Fruit fly (Drosophila melanogaster) S2 (cell line): ENCODE data around the gene CG10184.

Source experiments
- CG8478 ChIP-seq: fragments of >200 bp; optimal IDR thresholded peaks from 2 replicates; lab custom pipeline; 2018
- CTCF ChIP-seq, 2 experiments: fragments of >200 bp; optimal IDR thresholded peaks; 2 replicates each; lab custom pipeline; 2018

DNA sequence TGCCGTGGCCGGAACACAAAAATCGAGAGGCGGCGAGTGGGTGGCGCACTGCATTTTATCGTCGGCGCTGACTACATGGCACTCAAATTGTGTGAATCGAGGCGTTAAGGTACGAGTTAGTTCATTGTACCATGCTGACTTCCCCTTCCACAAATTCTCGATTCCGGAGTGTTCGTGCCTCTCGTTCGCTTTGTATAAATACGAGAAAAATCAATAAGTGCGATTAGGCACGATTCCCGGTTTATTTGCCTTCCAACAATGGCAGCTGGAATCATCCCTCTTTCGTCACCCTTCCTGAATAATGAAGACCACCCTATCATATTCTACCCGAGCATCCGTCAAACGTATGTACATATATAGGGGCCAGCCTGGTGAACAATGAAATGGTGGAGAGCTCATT, 28.7 kb downstream of the CG10184 start:
- TF ChIP-seq CTCF (optimal IDR thresholded peaks at IDR 0.05; lab: Kevin White, UChicago) (no peak), CG8478 (lab: Kevin White, UChicago) (no peak)
